Fruit fly (Drosophila melanogaster): ENCODE results near the gene mRpS35.

DNA sequence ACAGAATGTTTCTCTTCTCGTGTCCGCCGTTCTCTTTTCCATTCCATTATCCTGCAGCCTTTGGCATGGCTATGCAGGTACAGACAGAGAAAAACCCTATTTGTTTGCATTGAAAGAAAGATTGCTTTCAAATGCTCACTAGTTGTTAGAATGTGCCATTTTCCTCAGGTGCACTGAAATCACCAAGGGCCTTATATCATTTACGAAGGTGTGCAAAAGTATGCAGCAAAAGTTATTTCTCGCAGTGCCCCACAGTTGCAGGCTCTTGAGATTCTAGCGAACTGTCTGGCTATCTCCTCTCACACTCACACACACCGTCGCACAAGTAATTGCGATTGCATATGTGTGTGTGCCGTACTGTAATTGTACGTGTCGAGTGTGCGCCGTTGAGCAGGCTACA, 19.6 kb downstream of the mRpS35 start:
- TF ChIP-seq CTCF (optimal IDR thresholded peaks at IDR 0.05) (no peak), CG8478 (optimal IDR thresholded peaks at IDR 0.05) (no peak)
